Fruit fly (Drosophila melanogaster): Measurements from ENCODE around the gene Gr10b.
A peak's percentile ranks its signal among the peaks of the same experiment; 100 is the strongest.

Gr10b gene

DNA sequence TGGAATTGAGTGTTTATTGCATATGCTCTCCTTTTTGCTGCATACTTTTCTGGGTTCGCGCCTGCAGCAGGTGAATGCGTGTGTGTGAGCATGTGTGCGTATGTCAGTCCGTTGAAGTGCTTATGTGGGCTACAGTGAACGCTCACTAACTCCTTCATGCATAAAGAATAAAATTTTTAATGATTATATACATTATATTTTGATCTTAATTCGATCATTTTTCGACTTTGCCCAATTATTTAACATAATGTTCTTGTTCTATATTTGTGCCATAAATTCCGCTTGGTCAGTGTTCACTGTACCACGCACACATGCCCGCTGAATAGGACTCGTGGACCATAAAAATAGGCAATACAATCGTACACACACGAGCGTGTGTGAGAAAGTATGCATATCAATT is 42.2 kb downstream of the Gr10b start (continued):
- TF ChIP-seq Ada2b (GFP tag; IDR thresholded peaks at IDR 0.05) (peak; percentile 44; the same call in 1 of the 2 replicates), rib (GFP tag; IDR thresholded peaks at IDR 0.05) (0 out of 2 replicates have a peak, but pooled peaks have one; percentile 35), CG6272 (GFP tag; IDR thresholded peaks at IDR 0.05) (no peak), tio (GFP tag; optimal IDR thresholded peaks at IDR 0.05) (no peak), seq (GFP tag; IDR thresholded peaks at IDR 0.05) (peak; percentile 28; the same call in 1 of the 2 replicates), abd-A (tag; optimal IDR thresholded peaks at IDR 0.05) (no peak), CG6175 (GFP tag; IDR thresholded peaks at IDR 0.05) (0 out of 3 replicates have a peak, but pooled peaks have one; percentile 28), dysf (GFP tag; IDR thresholded peaks at IDR 0.05) (peak; percentile 69), grau (tag; optimal IDR thresholded peaks at IDR 0.05) (peak; percentile 74), al (GFP tag; IDR thresholded peaks at IDR 0.05) (peak; percentile 40; the same call in 1 of the 2 replicates), sisA (GFP tag; IDR thresholded peaks at IDR 0.05) (peak; percentile 49), CG9932 (GFP tag; IDR thresholded peaks at IDR 0.05) (peak; percentile 64), NFAT (GFP tag; IDR thresholded peaks at IDR 0.05) (0 out of 2 replicates have a peak, but pooled peaks have one; percentile 30), CG14050 (GFP tag; IDR thresholded peaks at IDR 0.05) (peak; percentile 39; the same call in 1 of the 3 replicates), CG5953 (GFP tag; IDR thresholded peaks at IDR 0.05) (0 out of 2 replicates have a peak, but pooled peaks have one; percentile 11), CG6689 (GFP tag; IDR thresholded peaks at IDR 0.05) (peak; percentile 21; the same call in 1 of the 2 replicates), CG18262 (tag; optimal IDR thresholded peaks at IDR 0.05) (peak; percentile 28), Xrp1 (GFP tag; IDR thresholded peaks at IDR 0.05) (peak; percentile 52), CG31441 (GFP tag; IDR thresholded peaks at IDR 0.05) (0 out of 2 replicates have a peak, but pooled peaks have one; percentile 10), CG9215 (GFP tag; IDR thresholded peaks at IDR 0.05) (0 out of 2 replicates have a peak, but pooled peaks have one; percentile 14), ssp (GFP tag; IDR thresholded peaks at IDR 0.05) (peak; percentile 9; the same call in 1 of the 2 replicates), Drgx (GFP tag; IDR thresholded peaks at IDR 0.05) (peak; percentile 70), stc (GFP tag; IDR thresholded peaks at IDR 0.05) (peak; percentile 35; the same call in 1 of the 2 replicates), ap (GFP tag; IDR thresholded peaks at IDR 0.05) (0 out of 2 replicates have a peak, but pooled peaks have one; percentile 15), Abd-B (GFP tag; optimal IDR thresholded peaks at IDR 0.05) (peak; percentile 25), Hmr (GFP tag; optimal IDR thresholded peaks at IDR 0.05) (peak; percentile 0), hbn (GFP tag; IDR thresholded peaks at IDR 0.05; ENCODE audit: partially characterized antibody) (no peak), CG6765 (GFP tag; optimal IDR thresholded peaks at IDR 0.05) (no peak), Dfd (GFP tag; optimal IDR thresholded peaks at IDR 0.05) (peak in 1 of 2 experiments; percentile 5), Taf1 (GFP tag; IDR thresholded peaks at IDR 0.05) (peak; percentile 54; the same call in 1 of the 2 replicates), ttk (GFP tag; IDR thresholded peaks at IDR 0.05) (peak; percentile 42; the same call in 1 of the 2 replicates), croc (GFP tag; conservative IDR thresholded peaks at IDR 0.05) (peak; percentile 22; the same call in 1 of the 3 replicates), sob (GFP tag; IDR thresholded peaks at IDR 0.05) (peak; percentile 60; the same call in 1 of the 2 replicates), shn (GFP tag; optimal IDR thresholded peaks at IDR 0.05) (no peak), CG2712 (tag; optimal IDR thresholded peaks at IDR 0.05) (peak; percentile 30), CG14667 (GFP tag; IDR thresholded peaks at IDR 0.05) (0 out of 2 replicates have a peak, but pooled peaks have one; percentile 29), yki (optimal IDR thresholded peaks at IDR 0.05) (no peak), prd (optimal IDR thresholded peaks at IDR 0.05) (no peak), prd (GFP tag; IDR thresholded peaks at IDR 0.05) (peak; percentile 70), B-H1 (GFP tag; IDR thresholded peaks at IDR 0.05) (0 out of 3 replicates have a peak, but pooled peaks have one; percentile 10), HLH3B (GFP tag; IDR thresholded peaks at IDR 0.05) (peak; percentile 39; the same call in 1 of the 2 replicates), CG33557 (GFP tag; optimal IDR thresholded peaks at IDR 0.05) (no peak), CG4617 (GFP tag; optimal IDR thresholded peaks at IDR 0.05; ENCODE audit: borderline replicate concordance) (no peak), ci (GFP tag; IDR thresholded peaks at IDR 0.05) (0 out of 3 replicates have a peak, but pooled peaks have one; percentile 21), CG16813 (GFP tag; IDR thresholded peaks at IDR 0.05; ENCODE audit: partially characterized antibody) (no peak), Rfx (GFP tag; IDR thresholded peaks at IDR 0.05) (peak; percentile 56), CG31224 (GFP tag; IDR thresholded peaks at IDR 0.05) (peak; percentile 31; the same call in 1 of the 2 replicates), pfk (GFP tag; optimal IDR thresholded peaks at IDR 0.05) (no peak), pb (GFP tag; optimal IDR thresholded peaks at IDR 0.05) (no peak), tgo (GFP tag; IDR thresholded peaks at IDR 0.05) (peak; percentile 43), CG10959 (GFP tag; IDR thresholded peaks at IDR 0.05) (0 out of 2 replicates have a peak, but pooled peaks have one; percentile 21)
